Worm (Caenorhabditis elegans) whole organism, late embryonic: ENCODE measurements around the gene T16G1.13.

Source experiments
- C38D4.7 ChIP-seq: fragments of 200-800 bp; sonication (Bioruptor generic); optimal IDR thresholded peaks from 2 replicates; lab custom pipeline; 2018; ENCODE audit warnings: mild to moderate bottlenecking, missing genetic modification characterization, moderate library complexity, missing compliant biosample characterization
- ama-1 ChIP-seq: fragments of 150-350 bp; optimal IDR thresholded peaks from 2 replicates; lab custom pipeline; 2014
- ceh-31 ChIP-seq: sonication (generic microtip); optimal IDR thresholded peaks from 2 replicates; lab custom pipeline; 2016; ENCODE audit warnings: missing genetic modification characterization, missing compliant biosample characterization
- che-1 ChIP-seq: sonication (generic microtip); optimal IDR thresholded peaks from 2 replicates; lab custom pipeline; 2016; ENCODE audit warnings: mild to moderate bottlenecking, missing genetic modification characterization, missing compliant biosample characterization
- eyg-1 ChIP-seq: sonication (generic microtip); optimal IDR thresholded peaks from 2 replicates; lab custom pipeline; 2016; ENCODE audit warnings: missing genotype, missing genetic modification characterization, missing compliant biosample characterization
- fkh-10 ChIP-seq: fragments of 150-350 bp; optimal IDR thresholded peaks from 2 replicates; lab custom pipeline; 2014; ENCODE audit warnings: missing biosample characterization, missing genetic modification reagents, missing genetic modification characterization
- madf-2 ChIP-seq: sonication (generic microtip); optimal IDR thresholded peaks from 2 replicates; lab custom pipeline; 2017; ENCODE audit warnings: missing genetic modification characterization, missing compliant biosample characterization
- pqm-1 ChIP-seq: sonication (generic microtip); optimal IDR thresholded peaks from 2 replicates; lab custom pipeline; 2016; ENCODE audit warnings: missing genetic modification characterization, missing compliant biosample characterization
- sdc-2 ChIP-seq: sonication (generic microtip); optimal IDR thresholded peaks from 2 replicates; lab custom pipeline; 2016; ENCODE audit warnings: missing genotype, missing genetic modification characterization, missing compliant biosample characterization
- ztf-16 ChIP-seq: sonication (generic microtip); optimal IDR thresholded peaks from 2 replicates; lab custom pipeline; 2017; ENCODE audit warnings: missing genetic modification characterization, missing compliant biosample characterization

DNA sequence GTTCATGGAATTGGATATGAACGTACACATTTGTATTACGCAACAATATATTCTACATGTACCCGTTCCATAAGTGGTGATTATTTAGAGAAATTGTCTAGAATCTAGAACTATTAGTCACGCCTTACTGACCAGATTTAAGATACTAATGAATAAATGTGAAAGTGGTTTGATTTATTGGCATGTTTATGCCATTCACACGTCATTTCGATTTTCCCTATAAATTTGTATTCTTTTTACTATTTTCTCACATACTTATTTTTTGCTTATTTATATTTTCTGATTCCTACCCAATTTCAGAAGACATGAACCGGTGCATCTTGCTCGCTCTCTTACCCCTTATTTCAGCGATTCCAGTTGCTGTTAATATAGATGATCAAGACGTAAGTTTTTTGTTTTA, 38.5 kb downstream of the T16G1.13 start, which contains the start of gene F15B9.8:
- TF ChIP-seq sdc-2 (no peak), che-1 (tag; lab: Kevin White, UChicago) (no peak), ceh-31 (no peak), C38D4.7 (GFP tag; lab: Kevin White, UChicago) (no peak), pqm-1 (tag; lab: Kevin White, UChicago) (no peak), fkh-10 (GFP tag; lab: Kevin White, UChicago) (no peak), ztf-16 (tag; lab: Kevin White, UChicago) (no peak), eyg-1 (no peak), madf-2 (tag; lab: Kevin White, UChicago) (no peak), ama-1 (lab: Kevin White, UChicago) (no peak)
